Fruit fly (Drosophila melanogaster) whole organism, embryonic: Measurements from ENCODE around the gene CG5810.

Source experiments
- ATbp ChIP-seq: fragments of 200-800 bp; sonication (Bioruptor generic); optimal IDR thresholded peaks from 2 replicates; lab custom pipeline; 2017; ENCODE audit warnings: missing biosample characterization, mild to moderate bottlenecking, missing genetic modification characterization, missing genetic modification reagents
- Abd-B ChIP-seq: fragments of 200-800 bp; sonication (Bioruptor generic); optimal IDR thresholded peaks from 2 replicates; lab custom pipeline; 2018; ENCODE audit warnings: missing biosample characterization, mild to moderate bottlenecking, missing genetic modification characterization, moderate library complexity
- CG11456 ChIP-seq: fragments of 200-800 bp; sonication (Bioruptor generic); IDR thresholded peaks from 3 replicates; pipeline ENCODE4 v1.3.6; 2022; ENCODE audit warnings: missing biosample characterization, missing genetic modification characterization
- CG11504 ChIP-seq: fragments of 200-800 bp; sonication (Bioruptor generic); optimal IDR thresholded peaks from 3 replicates; lab custom pipeline; 2019; ENCODE audit warnings: missing biosample characterization, mild to moderate bottlenecking, missing genetic modification characterization, moderate library complexity
- CG12659 ChIP-seq: fragments of 200-800 bp; sonication (Bioruptor generic); optimal IDR thresholded peaks from 3 replicates; lab custom pipeline; 2017; ENCODE audit warnings: mild to moderate bottlenecking, missing biosample characterization, missing genetic modification reagents, missing genetic modification characterization
- CG13775 ChIP-seq: fragments of 200-800 bp; sonication (Bioruptor generic); optimal IDR thresholded peaks from 3 replicates; lab custom pipeline; 2017; ENCODE audit warnings: missing biosample characterization, mild to moderate bottlenecking, missing genetic modification characterization
- CG16813 ChIP-seq: fragments of 200-800 bp; sonication (Bioruptor generic); IDR thresholded peaks from 3 replicates; pipeline ENCODE4 v1.3.6; 2022; ENCODE audit warnings: missing biosample characterization, missing genetic modification characterization; ENCODE audit not compliant: partially characterized antibody
- CG17359 ChIP-seq: fragments of 200-800 bp; sonication (Bioruptor generic); optimal IDR thresholded peaks from 3 replicates; lab custom pipeline; 2018; ENCODE audit warnings: missing biosample characterization, mild to moderate bottlenecking, missing genetic modification characterization, moderate library complexity
- CG17361 ChIP-seq: fragments of 200-800 bp; sonication (Bioruptor generic); IDR thresholded peaks from 3 replicates; pipeline ENCODE4 v1.3.6; 2022; ENCODE audit warnings: missing biosample characterization, missing genetic modification characterization
- CG17385 ChIP-seq: fragments of 200-800 bp; sonication (Bioruptor generic); optimal IDR thresholded peaks from 3 replicates; lab custom pipeline; 2018; ENCODE audit warnings: missing biosample characterization, mild to moderate bottlenecking, missing genetic modification characterization
- CG17829 ChIP-seq: fragments of 200-800 bp; optimal IDR thresholded peaks from 2 replicates; lab custom pipeline; 2019; ENCODE audit warnings: missing biosample characterization, mild to moderate bottlenecking, missing genetic modification characterization, moderate library complexity
- CG18011 ChIP-seq: fragments of 200-800 bp; sonication (Bioruptor generic); optimal IDR thresholded peaks from 2 replicates; lab custom pipeline; 2017; ENCODE audit warnings: missing biosample characterization, missing genetic modification characterization, mild to moderate bottlenecking, moderate library complexity, missing genotype
- CG18262 ChIP-seq: fragments of 200-800 bp; optimal IDR thresholded peaks from 3 replicates; lab custom pipeline; 2019; ENCODE audit warnings: missing biosample characterization, mild to moderate bottlenecking, missing genetic modification characterization, moderate library complexity
- CG31441 ChIP-seq: fragments of 200-800 bp; sonication (Bioruptor generic); IDR thresholded peaks from 2 replicates; pipeline ENCODE4 v1.3.6; 2022; ENCODE audit warnings: missing biosample characterization, missing genetic modification characterization
- CG32772 ChIP-seq: fragments of 200-800 bp; sonication (Bioruptor generic); IDR thresholded peaks from 2 replicates; pipeline ENCODE4 v1.3.6; 2022; ENCODE audit warnings: missing biosample characterization, missing genetic modification characterization
- CG8359 ChIP-seq: fragments of 200-800 bp; sonication (Bioruptor generic); optimal IDR thresholded peaks from 2 replicates; lab custom pipeline; 2017; ENCODE audit warnings: missing biosample characterization, mild to moderate bottlenecking, missing genetic modification characterization, borderline replicate concordance
- CG8388 ChIP-seq: fragments of 200-800 bp; sonication (Bioruptor generic); optimal IDR thresholded peaks from 2 replicates; lab custom pipeline; 2019; ENCODE audit warnings: missing biosample characterization, mild to moderate bottlenecking, missing genetic modification characterization, moderate library complexity
- CG8924 ChIP-seq: fragments of 200-800 bp; optimal IDR thresholded peaks from 3 replicates; lab custom pipeline; 2019; ENCODE audit warnings: missing biosample characterization, mild to moderate bottlenecking, missing genetic modification characterization, moderate library complexity
- CG9727 ChIP-seq: fragments of 200-800 bp; sonication (Bioruptor generic); optimal IDR thresholded peaks from 3 replicates; lab custom pipeline; 2017; ENCODE audit warnings: missing biosample characterization, mild to moderate bottlenecking, missing genetic modification characterization
- D19A ChIP-seq: fragments of 200-800 bp; optimal IDR thresholded peaks from 3 replicates; lab custom pipeline; 2019; ENCODE audit warnings: missing biosample characterization, mild to moderate bottlenecking, missing genetic modification characterization, moderate library complexity
- Doc3 ChIP-seq: fragments of 200-800 bp; sonication (Bioruptor generic); IDR thresholded peaks from 3 replicates; pipeline ENCODE4 v1.3.6; 2022; ENCODE audit warnings: missing biosample characterization, missing genetic modification characterization; ENCODE audit not compliant: partially characterized antibody
- Hand ChIP-seq: fragments of 200-800 bp; sonication (Bioruptor generic); optimal IDR thresholded peaks from 2 replicates; lab custom pipeline; 2017; ENCODE audit warnings: mild to moderate bottlenecking, missing biosample characterization, missing genetic modification reagents, missing genetic modification characterization
- Hr3 ChIP-seq: fragments of 200-800 bp; sonication (Bioruptor generic); optimal IDR thresholded peaks from 3 replicates; lab custom pipeline; 2016; ENCODE audit warnings: missing biosample characterization, missing genetic modification characterization
- Oli ChIP-seq: fragments of 200-800 bp; sonication (Bioruptor generic); optimal IDR thresholded peaks from 2 replicates; lab custom pipeline; 2018; ENCODE audit warnings: missing biosample characterization, mild to moderate bottlenecking, missing genetic modification characterization, moderate library complexity
- PHDP ChIP-seq: fragments of 200-800 bp; sonication (Bioruptor generic); optimal IDR thresholded peaks from 3 replicates; lab custom pipeline; 2018; ENCODE audit warnings: missing biosample characterization, mild to moderate bottlenecking, missing genetic modification characterization, moderate library complexity
- Ssrp ChIP-seq: fragments of 200-800 bp; sonication (Bioruptor generic); optimal IDR thresholded peaks from 2 replicates; lab custom pipeline; 2018; ENCODE audit warnings: missing biosample characterization, mild to moderate bottlenecking, missing genetic modification characterization, moderate library complexity
- ara ChIP-seq: fragments of 200-800 bp; sonication (Bioruptor generic); IDR thresholded peaks from 2 replicates; pipeline ENCODE4 v1.3.6; 2022; ENCODE audit warnings: missing biosample characterization, missing genetic modification characterization
- ci ChIP-seq: fragments of 200-800 bp; sonication (Bioruptor generic); IDR thresholded peaks from 3 replicates; pipeline ENCODE4 v1.3.6; 2022; ENCODE audit warnings: missing biosample characterization, missing genetic modification characterization
- disco-r ChIP-seq: fragments of 200-800 bp; sonication (Bioruptor generic); optimal IDR thresholded peaks from 2 replicates; lab custom pipeline; 2016; ENCODE audit warnings: missing biosample characterization, missing genetic modification characterization
- dmrt99B ChIP-seq: fragments of 200-800 bp; sonication (Bioruptor generic); optimal IDR thresholded peaks from 2 replicates; lab custom pipeline; 2018; ENCODE audit warnings: missing biosample characterization, mild to moderate bottlenecking, missing genetic modification characterization, moderate library complexity
- dysf ChIP-seq: fragments of 200-800 bp; sonication (Bioruptor generic); IDR thresholded peaks from 3 replicates; pipeline ENCODE4 v1.3.6; 2022; ENCODE audit warnings: missing biosample characterization, missing genetic modification characterization
- emc ChIP-seq: fragments of 200-800 bp; sonication (Bioruptor generic); optimal IDR thresholded peaks from 2 replicates; lab custom pipeline; 2016; ENCODE audit warnings: missing biosample characterization, missing genetic modification characterization
- eve ChIP-seq, 2 experiments: fragments of >200 bp; optimal IDR thresholded peaks; 2 replicates each; lab custom pipeline; 2017; ENCODE audit warnings: missing biosample characterization in 2 of 2, missing genetic modification characterization in 2 of 2
- gce ChIP-seq: fragments of 200-800 bp; sonication (Bioruptor generic); IDR thresholded peaks from 3 replicates; pipeline ENCODE4 v1.3.6; 2022; ENCODE audit warnings: missing biosample characterization, missing genetic modification characterization
- gcm ChIP-seq: fragments of 200-800 bp; sonication (Bioruptor generic); optimal IDR thresholded peaks from 2 replicates; lab custom pipeline; 2019; ENCODE audit warnings: missing biosample characterization, mild to moderate bottlenecking, missing genetic modification characterization, moderate library complexity
- grau ChIP-seq: fragments of 200-800 bp; optimal IDR thresholded peaks from 3 replicates; lab custom pipeline; 2019; ENCODE audit warnings: missing biosample characterization, mild to moderate bottlenecking, missing genetic modification characterization, moderate library complexity
- gsb-n ChIP-seq: fragments of 200-800 bp; sonication (Bioruptor generic); optimal IDR thresholded peaks from 3 replicates; lab custom pipeline; 2018; ENCODE audit warnings: missing biosample characterization, mild to moderate bottlenecking, missing genetic modification characterization
- lola ChIP-seq, 3 experiments: fragments of >200 bp in 2 of 3; fragments of 200-800 bp in 1 of 3; sonication (Bioruptor generic) in 1 of 3; optimal IDR thresholded peaks; 2 replicates each; lab custom pipeline; 2017 to 2019; ENCODE audit warnings: missing biosample characterization in 3 of 3, missing genetic modification characterization in 3 of 3, mild to moderate bottlenecking in 1 of 3, moderate library complexity in 1 of 3
- nmo ChIP-seq: fragments of 200-800 bp; sonication (Bioruptor generic); optimal IDR thresholded peaks from 2 replicates; lab custom pipeline; 2018; ENCODE audit warnings: missing biosample characterization, mild to moderate bottlenecking, missing genetic modification characterization, moderate library complexity
- odd ChIP-seq: fragments of 200-800 bp; sonication (Bioruptor generic); optimal IDR thresholded peaks from 2 replicates; lab custom pipeline; 2017; ENCODE audit warnings: missing biosample characterization, mild to moderate bottlenecking, missing genetic modification characterization
- otp ChIP-seq: fragments of 200-800 bp; sonication (Bioruptor generic); IDR thresholded peaks from 3 replicates; pipeline ENCODE4, ENCODE4 v1.3.6; 2022; ENCODE audit warnings: missing biosample characterization, missing genetic modification characterization
- pros ChIP-seq: fragments of 200-800 bp; sonication (Bioruptor generic); optimal IDR thresholded peaks from 3 replicates; lab custom pipeline; 2019; ENCODE audit warnings: missing biosample characterization, mild to moderate bottlenecking, missing genetic modification characterization, moderate library complexity
- row ChIP-seq: fragments of 200-800 bp; sonication (Bioruptor generic); IDR thresholded peaks from 3 replicates; pipeline ENCODE4 v1.3.6; 2022; ENCODE audit warnings: missing biosample characterization, missing genetic modification characterization
- sd ChIP-seq: fragments of 200-800 bp; sonication (Bioruptor generic); optimal IDR thresholded peaks from 3 replicates; lab custom pipeline; 2018; ENCODE audit warnings: missing biosample characterization, mild to moderate bottlenecking, missing genetic modification characterization, moderate library complexity
- sens ChIP-seq: fragments of 200-800 bp; sonication (Bioruptor generic); peaks from one replicate; lab custom pipeline; 2016; ENCODE audit warnings: missing biosample characterization, missing genetic modification characterization
- toy ChIP-seq: fragments of 200-800 bp; sonication (Bioruptor generic); IDR thresholded peaks from 2 replicates; pipeline ENCODE4 v1.3.6; 2022; ENCODE audit warnings: missing biosample characterization, missing genetic modification characterization
- unpg ChIP-seq: fragments of 200-800 bp; sonication (Bioruptor generic); optimal IDR thresholded peaks from 3 replicates; lab custom pipeline; 2018; ENCODE audit warnings: missing biosample characterization, mild to moderate bottlenecking, missing genetic modification characterization, moderate library complexity
- vvl ChIP-seq: fragments of 200-800 bp; sonication (Bioruptor generic); IDR thresholded peaks from 2 replicates; pipeline ENCODE4 v1.3.6; 2022; ENCODE audit warnings: missing biosample characterization, missing genetic modification characterization
- zfh1 ChIP-seq: fragments of 200-800 bp; sonication (Bioruptor generic); IDR thresholded peaks from 3 replicates; pipeline ENCODE4 v1.3.6; 2022; ENCODE audit warnings: missing biosample characterization, missing genetic modification characterization

CG5810 gene

dm6 chr3R:21206327-21206728 is 42.8 kb downstream of the CG5810 start (continued):
- TF ChIP-seq zfh1 (GFP tag; lab: Robert Waterston, UW) (peak; percentile 47; the same call in 2 of the 3 replicates), dysf (peak; percentile 5; the same call in 1 of the 3 replicates), CG8359 (GFP tag; lab: Kevin White, UChicago) (no peak), ci (GFP tag; lab: Robert Waterston, UW) (peak; percentile 28; the same call in 2 of the 3 replicates), Abd-B (GFP tag; lab: Kevin White, UChicago) (no peak), pros (GFP tag; lab: Kevin White, UChicago) (peak; percentile 70), CG9727 (GFP tag; lab: Kevin White, UChicago) (peak; percentile 3), CG17829 (tag; lab: Kevin White, UChicago) (peak; percentile 15), CG18262 (tag; lab: Kevin White, UChicago) (peak; percentile 76), Hand (no peak), vvl (GFP tag; lab: Robert Waterston, UW) (0 out of 2 replicates have a peak, but pooled peaks have one; percentile 8), Hr3 (peak; percentile 72), CG12659 (peak; percentile 10), gsb-n (tag; lab: Kevin White, UChicago) (peak; percentile 31), gcm (peak; percentile 49), Ssrp (peak; percentile 40), otp (GFP tag; lab: Robert Waterston, UW) (0 out of 3 replicates have a peak, but pooled peaks have one; percentile 7), CG11504 (tag; lab: Kevin White, UChicago) (peak; percentile 66), CG17385 (GFP tag; lab: Kevin White, UChicago) (peak; percentile 17), CG11456 (GFP tag; lab: Robert Waterston, UW) (no peak), emc (GFP tag; lab: Kevin White, UChicago) (no peak), odd (GFP tag; lab: Kevin White, UChicago) (peak; percentile 30), nmo (GFP tag; lab: Kevin White, UChicago) (peak; percentile 38), CG8388 (GFP tag; lab: Kevin White, UChicago) (peak; percentile 12), CG17361 (GFP tag; lab: Robert Waterston, UW) (peak; percentile 72; the same call in 2 of the 3 replicates), dmrt99B (tag; lab: Kevin White, UChicago) (peak; percentile 62), CG16813 (GFP tag; lab: Robert Waterston, UW) (no peak), CG18011 (peak; percentile 16), disco-r (no peak), ara (0 out of 2 replicates have a peak, but pooled peaks have one; percentile 20), CG8924 (tag; lab: Kevin White, UChicago) (peak; percentile 50), ATbp (GFP tag; lab: Kevin White, UChicago) (peak; percentile 47), lola (GFP tag; optimal IDR thresholded peaks at IDR 0.05; lab: Kevin White, UChicago) (peak in 1 of 3 experiments; percentile 18), CG17359 (tag; lab: Kevin White, UChicago) (peak; percentile 52), gce (GFP tag; lab: Robert Waterston, UW) (0 out of 3 replicates have a peak, but pooled peaks have one; percentile 43), CG13775 (GFP tag; lab: Kevin White, UChicago) (peak; percentile 6), Oli (tag; lab: Kevin White, UChicago) (peak; percentile 51), CG32772 (GFP tag; lab: Robert Waterston, UW) (peak; percentile 24; the same call in 1 of the 2 replicates), PHDP (tag; lab: Kevin White, UChicago) (peak; percentile 57), toy (GFP tag; lab: Robert Waterston, UW) (no peak), grau (tag; lab: Kevin White, UChicago) (peak; percentile 41), row (GFP tag; lab: Robert Waterston, UW) (peak; percentile 42), unpg (peak; percentile 50), Doc3 (no peak), D19A (tag; lab: Kevin White, UChicago) (peak; percentile 44), sens (peak; percentile 82), sd (tag; lab: Kevin White, UChicago) (no peak), eve (GFP tag; optimal IDR thresholded peaks at IDR 0.05; lab: Kevin White, UChicago) (peak in 1 of 2 experiments; percentile 88), CG31441 (GFP tag; lab: Robert Waterston, UW) (peak; percentile 68)
